Worm (Caenorhabditis elegans) whole organism, L2 larva: ENCODE measurements around the gene arrd-9.

Experiments
- C34F6.9 ChIP-seq: fragments of 150-350 bp; optimal IDR thresholded peaks from 2 replicates; lab custom pipeline; 2014; ENCODE audit warnings: missing biosample characterization, missing genetic modification characterization
- R02D3.7 ChIP-seq: fragments of 150-350 bp; optimal IDR thresholded peaks from 2 replicates; lab custom pipeline; 2014; ENCODE audit warnings: missing biosample characterization, missing genetic modification characterization
- Y55F3AM.14 ChIP-seq: fragments of 200-800 bp; sonication (Bioruptor generic); optimal IDR thresholded peaks from 2 replicates; lab custom pipeline; 2018; ENCODE audit warnings: mild to moderate bottlenecking, missing genetic modification characterization, missing compliant biosample characterization
- alr-1 ChIP-seq: fragments of 150-350 bp; optimal IDR thresholded peaks from 2 replicates; lab custom pipeline; 2014; ENCODE audit warnings: missing biosample characterization, missing genetic modification characterization
- aly-2 ChIP-seq: fragments of 150-350 bp; optimal IDR thresholded peaks from 2 replicates; lab custom pipeline; 2014; ENCODE audit warnings: missing biosample characterization, missing genetic modification characterization
- blmp-1 ChIP-seq: sonication (generic microtip); optimal IDR thresholded peaks from 2 replicates; lab custom pipeline; 2017; ENCODE audit warnings: missing genetic modification characterization, mild to moderate bottlenecking, missing compliant biosample characterization, antibody characterized with exemption, moderate library complexity; ENCODE audit not compliant: insufficient read depth
- ceh-82 ChIP-seq: fragments of 150-350 bp; optimal IDR thresholded peaks from 2 replicates; lab custom pipeline; 2014; ENCODE audit warnings: missing biosample characterization, missing genetic modification characterization
- crh-2 ChIP-seq: sonication (generic microtip); optimal IDR thresholded peaks from 2 replicates; lab custom pipeline; 2017; ENCODE audit warnings: missing biosample characterization, missing genetic modification characterization
- dmd-4 ChIP-seq: sonication (generic microtip); optimal IDR thresholded peaks from 2 replicates; lab custom pipeline; 2017; ENCODE audit warnings: missing biosample characterization, missing genetic modification characterization
- egl-27 ChIP-seq: sonication (generic microtip); optimal IDR thresholded peaks from 3 replicates; lab custom pipeline; 2017; ENCODE audit warnings: missing biosample characterization, missing genetic modification reagents, missing genetic modification characterization
- elt-1 ChIP-seq: fragments of 150-350 bp; optimal IDR thresholded peaks from 2 replicates; lab custom pipeline; 2014; ENCODE audit warnings: missing biosample characterization, missing genetic modification characterization
- elt-3 ChIP-seq: sonication (generic microtip); optimal IDR thresholded peaks from 2 replicates; lab custom pipeline; 2017; ENCODE audit warnings: missing biosample characterization, missing genetic modification characterization
- fos-1 ChIP-seq: fragments of 150-350 bp; optimal IDR thresholded peaks from 2 replicates; lab custom pipeline; 2014; ENCODE audit warnings: missing biosample characterization, missing genetic modification characterization
- gmeb-1 ChIP-seq: fragments of 150-350 bp; optimal IDR thresholded peaks from 2 replicates; lab custom pipeline; 2014; ENCODE audit warnings: missing biosample characterization, missing genetic modification characterization
- lin-11 ChIP-seq: fragments of 150-350 bp; sonication (generic microtip); optimal IDR thresholded peaks from 2 replicates; lab custom pipeline; 2014; ENCODE audit warnings: missing biosample characterization, missing genetic modification characterization, inconsistent platforms, mixed read lengths
- lin-13 ChIP-seq: fragments of 150-350 bp; optimal IDR thresholded peaks from 2 replicates; lab custom pipeline; 2014; ENCODE audit warnings: missing biosample characterization, missing genetic modification reagents, missing genetic modification characterization
- lin-39 ChIP-seq: fragments of 150-350 bp; optimal IDR thresholded peaks from 2 replicates; lab custom pipeline; 2014; ENCODE audit warnings: missing biosample characterization, missing genetic modification reagents, missing genetic modification characterization
- lsy-2 ChIP-seq, 2 experiments: fragments of 150-350 bp in 1 of 2; sonication (generic microtip) in 1 of 2; optimal IDR thresholded peaks; 2 replicates each; lab custom pipeline; 2014 to 2017; ENCODE audit warnings: missing biosample characterization in 2 of 2, missing genetic modification characterization in 2 of 2
- mab-5 ChIP-seq: fragments of 150-350 bp; optimal IDR thresholded peaks from 2 replicates; lab custom pipeline; 2014; ENCODE audit warnings: missing biosample characterization, missing genetic modification characterization
- mbf-1 ChIP-seq: sonication (generic microtip); optimal IDR thresholded peaks from 2 replicates; lab custom pipeline; 2017; ENCODE audit warnings: missing biosample characterization, missing genetic modification characterization
- mdl-1 ChIP-seq, 2 experiments: fragments of 150-350 bp in 1 of 2; sonication (generic microtip) in 1 of 2; optimal IDR thresholded peaks; 2 replicates each; lab custom pipeline; 2017; ENCODE audit warnings: missing biosample characterization in 2 of 2, missing genetic modification characterization in 2 of 2
- nhr-10 ChIP-seq: sonication (generic microtip); optimal IDR thresholded peaks from 2 replicates; lab custom pipeline; 2017; ENCODE audit warnings: missing biosample characterization, missing genetic modification characterization
- nhr-21 ChIP-seq: fragments of 150-350 bp; optimal IDR thresholded peaks from 2 replicates; lab custom pipeline; 2014; ENCODE audit warnings: missing biosample characterization, missing genetic modification characterization
- nhr-25 ChIP-seq: fragments of 150-350 bp; sonication (generic microtip); optimal IDR thresholded peaks from 3 replicates; lab custom pipeline; 2014; ENCODE audit warnings: missing biosample characterization, missing genetic modification characterization
- nhr-6 ChIP-seq: fragments of 150-350 bp; optimal IDR thresholded peaks from 2 replicates; lab custom pipeline; 2014; ENCODE audit warnings: missing biosample characterization, missing genetic modification characterization
- nhr-77 ChIP-seq: fragments of 150-350 bp; optimal IDR thresholded peaks from 2 replicates; lab custom pipeline; 2014; ENCODE audit warnings: missing biosample characterization, missing genetic modification characterization
- peb-1 ChIP-seq: fragments of 150-350 bp; optimal IDR thresholded peaks from 2 replicates; lab custom pipeline; 2014; ENCODE audit warnings: missing biosample characterization, missing genetic modification characterization
- skn-1 ChIP-seq: sonication (generic microtip); optimal IDR thresholded peaks from 2 replicates; lab custom pipeline; 2017; ENCODE audit warnings: missing biosample characterization, missing genetic modification characterization
- sma-9 ChIP-seq, 2 experiments: fragments of 150-350 bp in 1 of 2; sonication (generic microtip) in 1 of 2; optimal IDR thresholded peaks; 2 replicates each; lab custom pipeline; 2014 to 2016; ENCODE audit warnings: missing genetic modification characterization in 2 of 2, mild to moderate bottlenecking in 1 of 2, missing biosample characterization in 1 of 2, missing compliant biosample characterization in 1 of 2, missing genetic modification reagents in 1 of 2, moderate library complexity in 1 of 2
- snpc-4 ChIP-seq: fragments of 150-350 bp; optimal IDR thresholded peaks from 2 replicates; lab custom pipeline; 2014; ENCODE audit warnings: missing biosample characterization, missing genetic modification characterization
- unc-39 ChIP-seq: fragments of 150-350 bp; optimal IDR thresholded peaks from 2 replicates; lab custom pipeline; 2014; ENCODE audit warnings: missing biosample characterization, missing genetic modification characterization
- unc-55 ChIP-seq: fragments of 150-350 bp; sonication (generic microtip); optimal IDR thresholded peaks from 3 replicates; lab custom pipeline; 2014; ENCODE audit warnings: missing biosample characterization, missing genetic modification reagents, missing genetic modification characterization
- zag-1 ChIP-seq: fragments of 150-350 bp; optimal IDR thresholded peaks from 2 replicates; lab custom pipeline; 2014; ENCODE audit warnings: missing biosample characterization, missing genetic modification characterization
- ztf-1 ChIP-seq: fragments of 200-800 bp; sonication (Bioruptor generic); conservative IDR thresholded peaks from 2 replicates; pipeline ENCODE4 v1.3.6; 2022; ENCODE audit warnings: missing genetic modification characterization, missing compliant biosample characterization
- ztf-4 ChIP-seq: fragments of 150-350 bp; optimal IDR thresholded peaks from 2 replicates; lab custom pipeline; 2014; ENCODE audit warnings: missing biosample characterization, missing genetic modification characterization

The arrd-9 gene

ce11 chrII:12518008-12518407 is 37.3 kb upstream of the arrd-9 start:
- TF ChIP-seq ztf-1 (GFP tag; lab: Robert Waterston, UW) (no peak), Y55F3AM.14 (GFP tag; lab: Kevin White, UChicago) (no peak), alr-1 (tag; lab: Kevin White, UChicago) (no peak), unc-39 (no peak), dmd-4 (tag; lab: Kevin White, UChicago) (no peak), unc-55 (GFP tag; lab: Kevin White, UChicago) (no peak)

- TF ChIP-seq ztf-4: no peak
- no peak for TF ChIP-seq blmp-1 (tag; lab: Kevin White, UChicago)
- no peak for TF ChIP-seq lin-39
- TF ChIP-seq elt-3 (tag; lab: Kevin White, UChicago): no peak
- no peak for TF ChIP-seq nhr-77 (tag; lab: Kevin White, UChicago)
- TF ChIP-seq skn-1 (tag; lab: Kevin White, UChicago): no peak
- TF ChIP-seq egl-27 (tag; lab: Kevin White, UChicago): no peak
- no peak for TF ChIP-seq crh-2
- TF ChIP-seq zag-1: no peak
- TF ChIP-seq mbf-1 (tag; lab: Kevin White, UChicago): no peak
- TF ChIP-seq aly-2 (tag; lab: Kevin White, UChicago): no peak
- TF ChIP-seq lsy-2 (tag; optimal IDR thresholded peaks at IDR 0.05; lab: Kevin White, UChicago): no peak
- TF ChIP-seq, all 48 proteins: peak for 0
These were observed 35.6 kb upstream of the arrd-9 start, which contains the start of gene srh-61 for ce11 chrII:12516313-12516712. srh-61 (minus strand) TSS chrII:12516413.

- TF ChIP-seq lin-13 (GFP tag; lab: Kevin White, UChicago): no peak
- no peak for TF ChIP-seq nhr-21 (tag; lab: Kevin White, UChicago)
These were observed 33.9 kb upstream of the arrd-9 start, which contains the start of gene srh-69 for ce11 chrII:12514620-12515019. srh-69 (minus strand) TSS chrII:12514720.

- TF ChIP-seq nhr-25 (tag; lab: Kevin White, UChicago): no peak
These were observed 31.2 kb upstream of the arrd-9 start, which contains the start of gene srh-73 for ce11 chrII:12511866-12512265. srh-73 (plus strand) TSS chrII:12512166.

- TF ChIP-seq skn-1 (tag; lab: Kevin White, UChicago): no peak
- TF ChIP-seq ztf-1 (GFP tag; lab: Robert Waterston, UW): no peak
- TF ChIP-seq nhr-77 (tag; lab: Kevin White, UChicago): no peak
- TF ChIP-seq sma-9 (GFP tag; optimal IDR thresholded peaks at IDR 0.05; lab: Kevin White, UChicago): no peak
- TF ChIP-seq sma-9 (tag; optimal IDR thresholded peaks at IDR 0.05; lab: Kevin White, UChicago): no peak
- no peak for TF ChIP-seq R02D3.7 (tag; lab: Kevin White, UChicago)
- no peak for TF ChIP-seq Y55F3AM.14 (GFP tag; lab: Kevin White, UChicago)
- no peak for TF ChIP-seq crh-2
- no peak for TF ChIP-seq nhr-25 (tag; lab: Kevin White, UChicago)
- TF ChIP-seq mab-5 (tag; lab: Kevin White, UChicago): no peak
- no peak for TF ChIP-seq blmp-1 (tag; lab: Kevin White, UChicago)
- TF ChIP-seq peb-1 (tag; lab: Kevin White, UChicago): no peak
- no peak for TF ChIP-seq snpc-4 (tag; lab: Kevin White, UChicago)
- TF ChIP-seq nhr-10 (tag; lab: Kevin White, UChicago): no peak
- no peak for TF ChIP-seq fos-1 (tag; lab: Kevin White, UChicago)
- TF ChIP-seq, all 48 proteins: peak for 0
These were observed 27.9 kb upstream of the arrd-9 start, which contains the start of gene srh-67 for ce11 chrII:12508650-12509049. srh-67 (plus strand) TSS chrII:12508950.

- TF ChIP-seq dmd-4 (tag; lab: Kevin White, UChicago) (no peak), nhr-21 (tag; lab: Kevin White, UChicago) (no peak), elt-1 (tag; lab: Kevin White, UChicago) (no peak), mbf-1 (tag; lab: Kevin White, UChicago) (no peak), alr-1 (tag; lab: Kevin White, UChicago) (no peak), Y55F3AM.14 (GFP tag; lab: Kevin White, UChicago) (no peak), gmeb-1 (tag; lab: Kevin White, UChicago) (no peak), lin-11 (tag; lab: Kevin White, UChicago) (no peak), nhr-25 (tag; lab: Kevin White, UChicago) (no peak), ceh-82 (tag; lab: Kevin White, UChicago) (no peak), C34F6.9 (no peak), nhr-6 (tag; lab: Kevin White, UChicago) (no peak), nhr-10 (tag; lab: Kevin White, UChicago) (no peak), mdl-1 (tag; optimal IDR thresholded peaks at IDR 0.05; lab: Kevin White, UChicago) (no peak), crh-2 (no peak), snpc-4 (tag; lab: Kevin White, UChicago) (no peak)
These were observed 26.3 kb upstream of the arrd-9 start, which contains the start of gene srh-68 for ce11 chrII:12507038-12507437. srh-68 (plus strand) TSS chrII:12507338.
